Worm (Caenorhabditis elegans): ENCODE results near the gene F09B12.7.

The F09B12.7 gene

ce11 chrX:15094973-15095372 lies at the start of gene F09B12.7:
Gene F09B12.7, minus strand, starts transcription at chrX:15095073.
- peak; percentile 59 for TF ChIP-seq pha-4 (tag; optimal IDR thresholded peaks at IDR 0.05)
- no peak for TF ChIP-seq fkh-2 (tag; optimal IDR thresholded peaks at IDR 0.05)
- no peak for TF ChIP-seq nhr-23 (tag; optimal IDR thresholded peaks at IDR 0.05)
- TF ChIP-seq nhr-77 (tag; optimal IDR thresholded peaks at IDR 0.05): no peak

- no peak for TF ChIP-seq zag-1 (tag; optimal IDR thresholded peaks at IDR 0.05)
- TF ChIP-seq daf-12 (tag; optimal IDR thresholded peaks at IDR 0.05): no peak
- no peak for TF ChIP-seq sea-2 (GFP tag; optimal IDR thresholded peaks at IDR 0.05)
- no peak for TF ChIP-seq nhr-77 (tag; optimal IDR thresholded peaks at IDR 0.05)
- TF ChIP-seq nhr-43 (tag; optimal IDR thresholded peaks at IDR 0.05; ENCODE audit: poor library complexity, severe bottlenecking): no peak
- no peak for TF ChIP-seq ceh-9 (tag; optimal IDR thresholded peaks at IDR 0.05)
- TF ChIP-seq ama-1 (optimal IDR thresholded peaks at IDR 0.05): no peak
- no peak for TF ChIP-seq nhr-76 (tag; optimal IDR thresholded peaks at IDR 0.05)
- no peak for TF ChIP-seq pqm-1 (tag; optimal IDR thresholded peaks at IDR 0.05)
- TF ChIP-seq fkh-10 (GFP tag; optimal IDR thresholded peaks at IDR 0.05): no peak
- TF ChIP-seq elt-1 (tag; optimal IDR thresholded peaks at IDR 0.05): no peak
- TF ChIP-seq ZK546.5 (tag; optimal IDR thresholded peaks at IDR 0.05): no peak
- TF ChIP-seq hmg-11 (tag; optimal IDR thresholded peaks at IDR 0.05): no peak
- TF ChIP-seq snpc-4 (tag; optimal IDR thresholded peaks at IDR 0.05): no peak
- no peak for TF ChIP-seq mdl-1 (tag; optimal IDR thresholded peaks at IDR 0.05)
- no peak for TF ChIP-seq ztf-4 (tag; optimal IDR thresholded peaks at IDR 0.05)
- TF ChIP-seq aly-2 (tag; optimal IDR thresholded peaks at IDR 0.05): no peak
- no peak for TF ChIP-seq elt-2 (tag; optimal IDR thresholded peaks at IDR 0.05)
- no peak for TF ChIP-seq lin-15B (tag; optimal IDR thresholded peaks at IDR 0.05)
These were observed 40.1 kb upstream of the F09B12.7 start for ce11 chrX:15134941-15135340.

- TF ChIP-seq zag-1 (tag; optimal IDR thresholded peaks at IDR 0.05) (no peak), R02D3.7 (tag; optimal IDR thresholded peaks at IDR 0.05) (no peak), elt-1 (tag; optimal IDR thresholded peaks at IDR 0.05) (no peak), nhr-43 (tag; optimal IDR thresholded peaks at IDR 0.05; ENCODE audit: poor library complexity, severe bottlenecking) (no peak), mdl-1 (tag; optimal IDR thresholded peaks at IDR 0.05) (no peak), ztf-4 (tag; optimal IDR thresholded peaks at IDR 0.05) (no peak), jun-1 (tag; optimal IDR thresholded peaks at IDR 0.05) (no peak), fos-1 (tag; optimal IDR thresholded peaks at IDR 0.05) (no peak), hmg-11 (tag; optimal IDR thresholded peaks at IDR 0.05) (no peak), nhr-67 (tag; optimal IDR thresholded peaks at IDR 0.05) (no peak), daf-12 (tag; optimal IDR thresholded peaks at IDR 0.05) (no peak), fkh-2 (tag; optimal IDR thresholded peaks at IDR 0.05) (no peak), eor-1 (tag; optimal IDR thresholded peaks at IDR 0.05) (no peak)
These were observed 38.3 kb upstream of the F09B12.7 start for ce11 chrX:15133180-15133579.

ce11 chrX:15132073-15132472 lies 37.2 kb upstream of the F09B12.7 start:
- no peak for TF ChIP-seq elt-3 (tag; optimal IDR thresholded peaks at IDR 0.05)
- TF ChIP-seq pqm-1 (tag; optimal IDR thresholded peaks at IDR 0.05): no peak
- TF ChIP-seq nhr-76 (tag; optimal IDR thresholded peaks at IDR 0.05): no peak
- TF ChIP-seq ceh-28 (tag; optimal IDR thresholded peaks at IDR 0.05): no peak
- no peak for TF ChIP-seq nhr-11 (tag; optimal IDR thresholded peaks at IDR 0.05)
- TF ChIP-seq zag-1 (tag; optimal IDR thresholded peaks at IDR 0.05): no peak
- TF ChIP-seq lsy-12 (tag; optimal IDR thresholded peaks at IDR 0.05): no peak
- no peak for TF ChIP-seq lin-15B (tag; optimal IDR thresholded peaks at IDR 0.05)
- no peak for TF ChIP-seq eor-1 (tag; optimal IDR thresholded peaks at IDR 0.05)
- no peak for TF ChIP-seq fos-1 (tag; optimal IDR thresholded peaks at IDR 0.05)
- no peak for TF ChIP-seq jun-1 (tag; optimal IDR thresholded peaks at IDR 0.05)
- no peak for TF ChIP-seq pha-4 (tag; optimal IDR thresholded peaks at IDR 0.05)

- TF ChIP-seq fkh-10 (GFP tag; optimal IDR thresholded peaks at IDR 0.05) (peak; percentile 83), aly-2 (tag; optimal IDR thresholded peaks at IDR 0.05) (no peak)
These were observed 33.3 kb upstream of the F09B12.7 start for ce11 chrX:15128184-15128583.

ce11 chrX:15127338-15127737 lies 32.5 kb upstream of the F09B12.7 start:
- TF ChIP-seq nhr-237 (tag; optimal IDR thresholded peaks at IDR 0.05): no peak
- TF ChIP-seq sea-2 (GFP tag; optimal IDR thresholded peaks at IDR 0.05): no peak
- TF ChIP-seq lin-39 (tag; optimal IDR thresholded peaks at IDR 0.05): no peak
- TF ChIP-seq lsy-12 (tag; optimal IDR thresholded peaks at IDR 0.05): no peak
- TF ChIP-seq ztf-11 (tag; optimal IDR thresholded peaks at IDR 0.05): no peak
- no peak for TF ChIP-seq ZK546.5 (tag; optimal IDR thresholded peaks at IDR 0.05)
- TF ChIP-seq nhr-23 (tag; optimal IDR thresholded peaks at IDR 0.05): no peak
- TF ChIP-seq mml-1 (tag; optimal IDR thresholded peaks at IDR 0.05): no peak
- no peak for TF ChIP-seq ceh-16 (tag; optimal IDR thresholded peaks at IDR 0.05)

All from whole organism, L3 larva.